Worm (Caenorhabditis elegans): ENCODE data around the gene bus-8B.

- TF ChIP-seq nhr-237 (tag; optimal IDR thresholded peaks at IDR 0.05), result no peak
- no peak for TF ChIP-seq unc-62 (GFP tag; optimal IDR thresholded peaks at IDR 0.05)
- TF ChIP-seq ceh-39 (tag; optimal IDR thresholded peaks at IDR 0.05), result no peak
- no peak for TF ChIP-seq ces-1 (GFP tag; optimal IDR thresholded peaks at IDR 0.05)
- TF ChIP-seq hlh-1 (tag; optimal IDR thresholded peaks at IDR 0.05), result no peak
- TF ChIP-seq mls-2 (tag; optimal IDR thresholded peaks at IDR 0.05), result no peak
- TF ChIP-seq nhr-76 (tag; optimal IDR thresholded peaks at IDR 0.05), result no peak
- TF ChIP-seq elt-1 (tag; optimal IDR thresholded peaks at IDR 0.05; ENCODE audit: borderline replicate concordance, insufficient read depth), result no peak
- no peak for TF ChIP-seq cnd-1 (tag; optimal IDR thresholded peaks at IDR 0.05)
- TF ChIP-seq nhr-12 (tag; optimal IDR thresholded peaks at IDR 0.05), result no peak
- no peak for TF ChIP-seq elt-3 (tag; optimal IDR thresholded peaks at IDR 0.05)
- TF ChIP-seq unc-39 (tag; optimal IDR thresholded peaks at IDR 0.05), result no peak
These were observed 38.0 kb upstream of the bus-8B start for ce11 chrX:5455107-5455506.
